Worm (Caenorhabditis elegans): ENCODE data around the gene ztf-9.

Gene ztf-9

DNA sequence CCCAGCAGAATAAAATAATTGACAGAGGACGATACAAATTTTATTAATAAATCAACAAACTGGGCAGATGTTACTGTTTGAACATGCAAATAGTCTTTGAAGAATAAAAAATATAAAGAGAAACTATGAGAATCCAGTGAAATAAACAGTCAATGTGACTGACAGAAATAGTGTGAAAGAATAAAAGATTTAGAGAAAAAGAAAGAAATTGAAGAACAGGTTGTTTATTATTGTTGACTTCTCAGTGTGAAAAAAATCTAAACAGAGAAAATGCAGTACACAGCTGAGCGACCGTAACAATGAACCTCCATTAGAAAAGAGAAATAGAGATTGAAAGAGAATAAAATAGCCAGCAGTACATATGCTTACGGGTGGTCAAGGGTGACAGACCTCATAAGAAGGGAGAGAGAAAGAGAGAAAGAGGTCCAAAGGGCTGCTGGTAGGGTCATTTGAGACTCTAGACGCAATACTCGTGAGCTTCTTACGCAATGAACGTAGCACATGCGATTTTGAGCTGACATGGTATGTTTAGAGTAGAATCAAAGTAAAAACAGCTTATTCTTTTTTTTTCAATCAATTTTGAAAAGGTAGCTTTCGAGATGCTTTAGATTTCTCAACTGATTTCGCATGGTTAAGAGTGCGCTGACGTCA is 32.2 kb upstream of the ztf-9 start, which contains the start of gene slcr-46.3:
slcr-46.3 (minus strand) TSS at position 86 of the 651 bp plus-strand sequence.
- TF ChIP-seq mdl-1 (tag; optimal IDR thresholded peaks at IDR 0.05) (peak in 1 of 2 experiments; percentile 51), daf-16 (GFP tag; optimal IDR thresholded peaks at IDR 0.05) (no peak), daf-16 (tag; optimal IDR thresholded peaks at IDR 0.05) (peak; percentile 18), hlh-11 (tag; optimal IDR thresholded peaks at IDR 0.05) (peak; percentile 7), dve-1 (tag; optimal IDR thresholded peaks at IDR 0.05; ENCODE audit: insufficient read depth) (peak; percentile 23), Y5F2A.4 (GFP tag; optimal IDR thresholded peaks at IDR 0.05) (no peak), hlh-30 (tag; optimal IDR thresholded peaks at IDR 0.05; ENCODE audit: insufficient read depth) (peak; percentile 38)

ce11 chrV:9716397-9716796 is 24.4 kb upstream of the ztf-9 start, which contains the start of gene str-188:
Gene str-188 (plus strand): TSS chrV:9716697.
- TF ChIP-seq rbr-2 (tag; optimal IDR thresholded peaks at IDR 0.05) (no peak), vab-7 (GFP tag; IDR thresholded peaks at IDR 0.05) (no peak)

ce11 chrV:9714909-9715308 is 22.9 kb upstream of the ztf-9 start, which contains the start of gene F40F9.3:
Gene F40F9.3 (plus strand): TSS chrV:9715209.
- TF ChIP-seq zfp-3 (GFP tag; conservative IDR thresholded peaks at IDR 0.05) (no peak), mdl-1 (tag; optimal IDR thresholded peaks at IDR 0.05) (no peak), T20F7.1 (GFP tag; optimal IDR thresholded peaks at IDR 0.05) (no peak), daf-19 (GFP tag; conservative IDR thresholded peaks at IDR 0.05) (no peak), ceh-62 (tag; optimal IDR thresholded peaks at IDR 0.05) (no peak), aha-1 (tag) (no peak), arid-1 (GFP tag; conservative IDR thresholded peaks at IDR 0.05) (no peak), snpc-1.2 (GFP tag; IDR thresholded peaks at IDR 0.05) (no peak), nhr-111 (GFP tag; optimal IDR thresholded peaks at IDR 0.05) (no peak), hlh-30 (tag; optimal IDR thresholded peaks at IDR 0.05; ENCODE audit: insufficient read depth) (no peak), lim-7 (GFP tag; IDR thresholded peaks at IDR 0.05) (no peak), dve-1 (tag; optimal IDR thresholded peaks at IDR 0.05; ENCODE audit: insufficient read depth) (no peak), lin-13 (GFP tag; optimal IDR thresholded peaks at IDR 0.05) (no peak), snpc-4 (tag; optimal IDR thresholded peaks at IDR 0.05) (no peak), zip-2 (tag; optimal IDR thresholded peaks at IDR 0.05) (no peak), Y5F2A.4 (GFP tag; optimal IDR thresholded peaks at IDR 0.05) (no peak)

DNA sequence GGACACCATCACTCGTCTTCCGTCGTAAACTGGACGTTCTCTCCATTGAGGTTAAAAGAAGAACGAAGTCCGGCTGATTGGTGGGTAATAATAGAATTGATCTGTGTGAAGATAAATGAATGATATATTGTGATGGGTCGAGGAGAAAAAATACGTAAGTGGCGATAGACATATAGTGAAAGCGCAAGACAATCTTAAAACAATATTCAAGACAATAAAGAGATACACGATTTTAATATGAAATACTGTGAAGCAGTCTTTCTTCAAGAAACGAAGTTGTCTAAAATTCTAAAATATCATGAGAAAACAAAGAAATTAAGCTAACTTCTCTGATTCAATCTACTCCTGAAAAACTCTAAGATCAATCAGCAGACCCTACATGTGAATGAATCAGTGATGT is 21.6 kb upstream of the ztf-9 start, which contains the start of gene F40F9.10:
F40F9.10 (minus strand) TSS at position 101 of the 400 bp plus-strand sequence.
- TF ChIP-seq dmd-6 (GFP tag; IDR thresholded peaks at IDR 0.05) (no peak), zfp-2 (tag; optimal IDR thresholded peaks at IDR 0.05) (no peak), dmd-9 (GFP tag; IDR thresholded peaks at IDR 0.05) (no peak), set-16 (GFP tag; IDR thresholded peaks at IDR 0.05) (no peak), Y48G9A.11 (GFP tag; IDR thresholded peaks at IDR 0.05) (no peak), daf-16 (GFP tag; optimal IDR thresholded peaks at IDR 0.05) (no peak), daf-16 (tag; optimal IDR thresholded peaks at IDR 0.05) (no peak), sdz-12 (GFP tag; optimal IDR thresholded peaks at IDR 0.05) (no peak), nhr-25 (tag; optimal IDR thresholded peaks at IDR 0.05; ENCODE audit: borderline replicate concordance, insufficient read depth) (no peak), fos-1 (tag; optimal IDR thresholded peaks at IDR 0.05) (no peak), lin-1 (GFP tag; IDR thresholded peaks at IDR 0.05) (no peak), spr-1 (tag; optimal IDR thresholded peaks at IDR 0.05) (no peak), aha-1 (tag) (no peak), lin-38 (GFP tag; IDR thresholded peaks at IDR 0.05) (no peak), ceh-32 (tag; optimal IDR thresholded peaks at IDR 0.05; ENCODE audit: poor library complexity) (no peak), hlh-30 (tag; optimal IDR thresholded peaks at IDR 0.05; ENCODE audit: insufficient read depth) (no peak), tra-1 (GFP tag; IDR thresholded peaks at IDR 0.05) (no peak), gei-8 (GFP tag; optimal IDR thresholded peaks at IDR 0.05) (no peak), jun-1 (tag; optimal IDR thresholded peaks at IDR 0.05) (no peak)

All from whole organism, L4 larva.